Worm (Caenorhabditis elegans) whole organism, L4 larva: ENCODE measurements around the gene Y41D4B.15.

Source experiments
- F44E2.7 ChIP-seq: fragments of 200-800 bp; sonication (Bioruptor generic); IDR thresholded peaks from 2 replicates; pipeline ENCODE4 v2.1.2; 2022; ENCODE audit warnings: missing genetic modification characterization, missing compliant biosample characterization
- aly-2 ChIP-seq: sonication (generic microtip); optimal IDR thresholded peaks from 2 replicates; lab custom pipeline; 2018; ENCODE audit warnings: missing biosample characterization, missing genetic modification characterization
- ceh-28 ChIP-seq: fragments of 150-350 bp; optimal IDR thresholded peaks from 2 replicates; lab custom pipeline; 2014; ENCODE audit warnings: missing biosample characterization, missing genetic modification reagents, missing genetic modification characterization
- daf-12 ChIP-seq: fragments of 150-350 bp; optimal IDR thresholded peaks from 2 replicates; lab custom pipeline; 2014; ENCODE audit warnings: missing biosample characterization, missing genetic modification reagents, missing genetic modification characterization
- lin-13 ChIP-seq: fragments of 150-350 bp; optimal IDR thresholded peaks from 2 replicates; lab custom pipeline; 2014; ENCODE audit warnings: missing biosample characterization, missing genetic modification reagents, missing genetic modification characterization
- lin-39 ChIP-seq: fragments of 150-350 bp; optimal IDR thresholded peaks from 2 replicates; lab custom pipeline; 2014; ENCODE audit warnings: missing biosample characterization, missing genetic modification reagents, missing genetic modification characterization
- unc-39 ChIP-seq: sonication (generic microtip); optimal IDR thresholded peaks from 2 replicates; lab custom pipeline; 2017; ENCODE audit warnings: missing biosample characterization, missing genetic modification characterization

DNA sequence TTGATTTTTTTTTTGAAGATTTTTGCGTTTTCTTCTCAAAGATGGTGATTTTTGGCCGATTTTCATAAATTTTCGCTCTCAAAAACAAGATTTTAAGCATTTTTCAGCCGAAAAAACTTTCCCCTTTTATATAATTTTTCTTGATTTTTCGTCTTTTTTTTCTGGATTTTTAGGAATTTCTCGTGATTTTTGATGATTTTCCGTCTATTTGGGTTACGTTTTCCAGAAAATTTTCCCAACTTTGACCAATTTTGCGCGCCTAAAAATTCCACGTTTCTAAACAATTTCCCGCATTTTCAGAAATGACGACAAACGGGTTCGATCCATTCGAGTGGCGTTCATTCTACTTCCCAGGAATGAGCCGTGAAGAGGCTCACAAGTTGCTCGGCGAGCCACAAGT, 33.1 kb downstream of the Y41D4B.15 start, which contains the start of gene ced-2:
- TF ChIP-seq F44E2.7: no peak
- TF ChIP-seq daf-12 (tag; lab: Kevin White, UChicago): no peak
- no peak for TF ChIP-seq unc-39 (tag; lab: Kevin White, UChicago)
- TF ChIP-seq aly-2: no peak
- TF ChIP-seq lin-39: no peak
- no peak for TF ChIP-seq lin-13 (GFP tag; lab: Kevin White, UChicago)
- no peak for TF ChIP-seq ceh-28
